Worm (Caenorhabditis elegans) whole organism, young adult: ENCODE data around the gene F36H5.8.

Experiments used
- B0035.1 ChIP-seq: sonication (generic microtip); optimal IDR thresholded peaks from 2 replicates; lab custom pipeline; 2016; ENCODE audit warnings: missing genetic modification characterization, mild to moderate bottlenecking, missing compliant biosample characterization, missing genotype, missing genetic modification reagents
- C17E4.6 ChIP-seq: fragments of 200-800 bp; sonication (Bioruptor generic); IDR thresholded peaks from 2 replicates; pipeline ENCODE4 v1.3.6; 2022; ENCODE audit warnings: missing genetic modification reagents, missing genetic modification characterization, missing compliant biosample characterization
- F22D6.2 ChIP-seq: sonication (generic microtip); optimal IDR thresholded peaks from 2 replicates; lab custom pipeline; 2016; ENCODE audit warnings: mild to moderate bottlenecking, missing genetic modification characterization, missing compliant biosample characterization
- F23B12.7 ChIP-seq: sonication (generic microtip); optimal IDR thresholded peaks from 2 replicates; lab custom pipeline; 2017; ENCODE audit warnings: missing genetic modification characterization, mild to moderate bottlenecking, missing compliant biosample characterization, antibody characterized with exemption, moderate library complexity; ENCODE audit not compliant: insufficient read depth
- F33H1.4 ChIP-seq: fragments of 200-800 bp; sonication (Bioruptor generic); IDR thresholded peaks from 2 replicates; pipeline ENCODE4 v1.3.6; 2022; ENCODE audit warnings: missing genetic modification reagents, missing genetic modification characterization, missing compliant biosample characterization
- K11D2.4 ChIP-seq: fragments of 200-800 bp; sonication (Bioruptor generic); IDR thresholded peaks from 2 replicates; pipeline ENCODE4 v1.3.6; 2022; ENCODE audit warnings: missing genetic modification reagents, missing genetic modification characterization, missing compliant biosample characterization
- Y53F4B.3 ChIP-seq: fragments of 200-800 bp; sonication (Bioruptor generic); IDR thresholded peaks from 2 replicates; pipeline ENCODE4 v1.3.6; 2022; ENCODE audit warnings: missing genetic modification reagents, missing genetic modification characterization, missing compliant biosample characterization
- aptf-2 ChIP-seq: fragments of 200-800 bp; sonication (Bioruptor generic); conservative IDR thresholded peaks from 2 replicates; pipeline ENCODE4 v1.3.6; 2022; ENCODE audit warnings: missing genetic modification reagents, missing genetic modification characterization, missing compliant biosample characterization
- atf-7 ChIP-seq: sonication (generic microtip); optimal IDR thresholded peaks from 2 replicates; lab custom pipeline; 2017; ENCODE audit warnings: mild to moderate bottlenecking, missing genetic modification characterization, missing compliant biosample characterization
- attf-3 ChIP-seq: fragments of 200-800 bp; sonication (Bioruptor generic); conservative IDR thresholded peaks from 2 replicates; pipeline ENCODE4 v1.3.6; 2022; ENCODE audit warnings: missing genetic modification reagents, missing genetic modification characterization, missing compliant biosample characterization
- bed-1 ChIP-seq: fragments of 200-800 bp; sonication (Bioruptor generic); IDR thresholded peaks from 2 replicates; pipeline ENCODE4 v1.3.6; 2022; ENCODE audit warnings: missing genetic modification reagents, missing genetic modification characterization, missing compliant biosample characterization
- ceh-100 ChIP-seq: fragments of 200-800 bp; sonication (Bioruptor generic); IDR thresholded peaks from 2 replicates; pipeline ENCODE4 v1.3.6; 2022; ENCODE audit warnings: missing genetic modification reagents, missing genetic modification characterization, missing compliant biosample characterization
- ceh-79 ChIP-seq: sonication (generic microtip); optimal IDR thresholded peaks from 2 replicates; lab custom pipeline; 2017; ENCODE audit warnings: mild to moderate bottlenecking, missing genetic modification characterization, missing compliant biosample characterization
- chd-7 ChIP-seq: sonication (generic microtip); optimal IDR thresholded peaks from 2 replicates; lab custom pipeline; 2016; ENCODE audit warnings: mild to moderate bottlenecking, missing genetic modification characterization, moderate library complexity, missing compliant biosample characterization
- die-1 ChIP-seq: sonication (generic microtip); optimal IDR thresholded peaks from 2 replicates; lab custom pipeline; 2016; ENCODE audit warnings: missing genotype, mild to moderate bottlenecking, missing genetic modification characterization, missing compliant biosample characterization
- ekl-4 ChIP-seq: fragments of 200-800 bp; sonication (Bioruptor generic); IDR thresholded peaks from 2 replicates; pipeline ENCODE4 v1.3.6; 2022; ENCODE audit warnings: missing genetic modification reagents, missing genetic modification characterization, missing compliant biosample characterization
- fkh-3 ChIP-seq: sonication (generic microtip); optimal IDR thresholded peaks from 2 replicates; lab custom pipeline; 2016; ENCODE audit warnings: mild to moderate bottlenecking, missing genetic modification characterization, missing compliant biosample characterization
- lag-1 ChIP-seq: fragments of 200-800 bp; sonication (Bioruptor generic); IDR thresholded peaks from 2 replicates; pipeline ENCODE4 v1.3.6; 2022; ENCODE audit warnings: missing genetic modification reagents, missing genetic modification characterization, missing compliant biosample characterization
- let-526 ChIP-seq: fragments of 200-800 bp; sonication (Bioruptor generic); IDR thresholded peaks from 2 replicates; pipeline ENCODE4 v1.3.6; 2022; ENCODE audit warnings: missing genetic modification reagents, missing genetic modification characterization, missing compliant biosample characterization
- let-607 ChIP-seq, 2 experiments: fragments of 200-800 bp in 1 of 2; sonication (Bioruptor generic) in 1 of 2; sonication (generic microtip) in 1 of 2; optimal IDR thresholded peaks; 2 replicates each; lab custom pipeline; 2016 to 2018; ENCODE audit warnings: mild to moderate bottlenecking in 2 of 2, missing compliant biosample characterization in 2 of 2, missing genetic modification characterization in 2 of 2, moderate library complexity in 2 of 2, missing genotype in 1 of 2
- lin-26 ChIP-seq: fragments of 200-800 bp; sonication (Bioruptor generic); IDR thresholded peaks from 2 replicates; pipeline ENCODE4 v1.3.6; 2022; ENCODE audit warnings: missing genetic modification reagents, missing genetic modification characterization, missing compliant biosample characterization
- lin-40 ChIP-seq: sonication (generic microtip); optimal IDR thresholded peaks from 2 replicates; lab custom pipeline; 2016; ENCODE audit warnings: missing genetic modification characterization, mild to moderate bottlenecking, missing compliant biosample characterization, missing genotype, missing genetic modification reagents
- madf-10 ChIP-seq: sonication (generic microtip); optimal IDR thresholded peaks from 2 replicates; lab custom pipeline; 2016; ENCODE audit warnings: mild to moderate bottlenecking, missing genetic modification characterization, missing compliant biosample characterization
- madf-8 ChIP-seq: fragments of 200-800 bp; sonication (Bioruptor generic); conservative IDR thresholded peaks from 2 replicates; pipeline ENCODE4 v1.3.6; 2022; ENCODE audit warnings: missing genetic modification reagents, missing genetic modification characterization, missing compliant biosample characterization
- mes-4 ChIP-seq: sonication (generic microtip); optimal IDR thresholded peaks from 2 replicates; lab custom pipeline; 2016; ENCODE audit warnings: missing genotype, missing genetic modification characterization, missing compliant biosample characterization
- nhr-80 ChIP-seq: sonication (generic microtip); optimal IDR thresholded peaks from 2 replicates; lab custom pipeline; 2016; ENCODE audit warnings: missing genetic modification characterization, missing compliant biosample characterization
- pha-4 ChIP-seq: fragments of 150-350 bp; sonication (generic microtip); optimal IDR thresholded peaks from 2 replicates; lab custom pipeline; 2014; ENCODE audit warnings: missing biosample characterization, missing genetic modification reagents, missing genetic modification characterization
- rcor-1 ChIP-seq: fragments of 200-800 bp; sonication (Bioruptor generic); IDR thresholded peaks from 2 replicates; pipeline ENCODE4 v1.3.6; 2022; ENCODE audit warnings: missing genetic modification reagents, missing genetic modification characterization, missing compliant biosample characterization
- rec-8 ChIP-seq, 2 experiments: sonication (generic microtip); optimal IDR thresholded peaks; 2 replicates each; lab custom pipeline; 2016; ENCODE audit warnings: mild to moderate bottlenecking in 2 of 2, missing genetic modification characterization in 2 of 2, missing genetic modification reagents in 2 of 2, missing genotype in 2 of 2, missing biosample characterization in 1 of 2, missing compliant biosample characterization in 1 of 2, moderate library complexity in 1 of 2
- snpc-1.1 ChIP-seq: sonication (generic microtip); optimal IDR thresholded peaks from 2 replicates; lab custom pipeline; 2017; ENCODE audit warnings: missing genetic modification characterization, mild to moderate bottlenecking, missing compliant biosample characterization, antibody characterized with exemption, moderate library complexity, missing genotype, missing genetic modification reagents; ENCODE audit not compliant: insufficient read depth
- snpc-1.3 ChIP-seq: sonication (generic microtip); optimal IDR thresholded peaks from 2 replicates; lab custom pipeline; 2017; ENCODE audit warnings: missing genetic modification characterization, mild to moderate bottlenecking, missing compliant biosample characterization, antibody characterized with exemption, moderate library complexity, missing genotype, missing genetic modification reagents; ENCODE audit not compliant: insufficient read depth
- snpc-3.4 ChIP-seq: sonication (generic microtip); optimal IDR thresholded peaks from 2 replicates; lab custom pipeline; 2017; ENCODE audit warnings: missing genetic modification characterization, mild to moderate bottlenecking, missing compliant biosample characterization, antibody characterized with exemption, moderate library complexity, missing genotype, missing genetic modification reagents
- snpc-4 ChIP-seq, 5 experiments: fragments of 150-350 bp in 1 of 5; sonication (generic microtip) in 4 of 5; optimal IDR thresholded peaks; 2 replicates each; lab custom pipeline; 2014 to 2018; ENCODE audit warnings: missing genetic modification characterization in 5 of 5, missing biosample characterization in 3 of 5, antibody characterized with exemption in 2 of 5, mild to moderate bottlenecking in 2 of 5, missing compliant biosample characterization in 2 of 5, missing genotype in 2 of 5, moderate library complexity in 2 of 5, missing genetic modification reagents in 1 of 5
- sptf-2 ChIP-seq: fragments of 200-800 bp; sonication (Bioruptor generic); optimal IDR thresholded peaks from 2 replicates; lab custom pipeline; 2018; ENCODE audit warnings: mild to moderate bottlenecking, missing genetic modification characterization, missing compliant biosample characterization
- tlf-1 ChIP-seq: fragments of 200-800 bp; sonication (Bioruptor generic); optimal IDR thresholded peaks from 2 replicates; lab custom pipeline; 2018; ENCODE audit warnings: mild to moderate bottlenecking, missing genetic modification characterization, missing compliant biosample characterization
- unc-130 ChIP-seq: sonication (generic microtip); optimal IDR thresholded peaks from 2 replicates; lab custom pipeline; 2016; ENCODE audit warnings: missing genetic modification reagents, missing genetic modification characterization, missing compliant biosample characterization

F36H5.8 gene

DNA sequence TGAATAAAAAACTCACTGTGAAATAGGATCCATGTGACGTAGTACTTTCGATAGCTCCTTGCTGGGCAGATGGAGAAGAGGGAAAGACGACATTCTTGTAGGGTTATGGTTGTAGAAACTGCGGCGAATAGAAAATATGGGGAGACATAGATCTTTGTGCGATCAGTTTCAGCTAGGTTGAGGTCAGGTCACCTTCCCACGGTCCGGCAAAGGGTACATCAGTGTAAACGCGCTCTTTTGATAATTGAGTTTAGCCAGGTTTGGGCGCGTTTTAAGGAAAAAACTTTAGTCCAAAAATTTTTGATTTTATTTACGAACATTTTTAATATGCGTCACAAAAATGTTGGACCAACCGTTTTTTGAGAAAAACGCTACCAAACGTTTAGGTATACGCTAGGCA lies 5.6 kb upstream of the F36H5.8 start, which contains the start of gene F36H5.17 (continued):
- TF ChIP-seq K11D2.4 (no peak), pha-4 (tag; lab: Kevin White, UChicago) (no peak), ekl-4 (GFP tag; lab: Robert Waterston, UW) (no peak), ceh-79 (tag; lab: Kevin White, UChicago) (no peak), bed-1 (no peak)

- TF ChIP-seq snpc-1.1 (tag; lab: Kevin White, UChicago), result no peak
- TF ChIP-seq rec-8 (tag; optimal IDR thresholded peaks at IDR 0.05; lab: Kevin White, UChicago), result no peak
- no peak for TF ChIP-seq atf-7 (tag; lab: Kevin White, UChicago)
- TF ChIP-seq tlf-1 (GFP tag; lab: Kevin White, UChicago), result no peak
- TF ChIP-seq snpc-1.3 (tag; lab: Kevin White, UChicago), result no peak
- no peak for TF ChIP-seq unc-130 (GFP tag; lab: Kevin White, UChicago)
- no peak for TF ChIP-seq C17E4.6 (GFP tag; lab: Robert Waterston, UW)
- no peak for TF ChIP-seq madf-10
- no peak for TF ChIP-seq F33H1.4
- no peak for TF ChIP-seq mes-4 (tag; lab: Kevin White, UChicago)
- TF ChIP-seq sptf-2 (GFP tag; lab: Kevin White, UChicago), result no peak
- no peak for TF ChIP-seq Y53F4B.3 (GFP tag; lab: Robert Waterston, UW)
- TF ChIP-seq, all 124 proteins: peak for 0
Measured at ce11 chrII:1752990-1753389, 2.5 kb upstream of the F36H5.8 start, which contains the start of gene F36H5.9. Gene F36H5.9 (minus strand): TSS chrII:1753090.

DNA sequence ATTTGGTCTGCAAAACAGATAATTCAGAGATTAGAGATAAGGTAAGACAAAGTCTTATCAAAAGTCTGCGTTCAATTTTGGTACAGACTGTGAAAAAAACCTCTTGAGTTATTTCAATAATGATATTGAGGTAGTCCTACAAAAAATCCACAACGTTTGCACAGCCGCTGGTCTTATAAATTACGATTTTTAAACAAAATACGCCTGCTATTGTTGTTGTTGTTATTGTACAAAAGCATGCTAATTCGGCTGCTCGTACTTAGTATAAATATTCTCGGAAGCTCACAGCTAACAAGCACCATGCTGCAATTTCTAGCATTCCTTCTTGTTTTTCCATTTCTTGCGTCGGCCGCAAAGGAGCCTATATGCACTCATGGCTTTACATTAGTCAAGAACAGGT lies 6.3 kb downstream of the F36H5.8 start, which contains the start of gene clec-19:
clec-19 (plus strand) TSS at position 301 of the 400 bp plus-strand sequence.
- TF ChIP-seq B0035.1, result no peak
- TF ChIP-seq lin-26 (GFP tag; lab: Robert Waterston, UW), result no peak
- no peak for TF ChIP-seq aptf-2 (GFP tag; lab: Robert Waterston, UW)
- TF ChIP-seq chd-7, result no peak
- TF ChIP-seq nhr-80 (tag; lab: Kevin White, UChicago), result no peak
- no peak for TF ChIP-seq lag-1
- no peak for TF ChIP-seq fkh-3 (tag; lab: Kevin White, UChicago)
- TF ChIP-seq, all 124 proteins: peak for 0

DNA sequence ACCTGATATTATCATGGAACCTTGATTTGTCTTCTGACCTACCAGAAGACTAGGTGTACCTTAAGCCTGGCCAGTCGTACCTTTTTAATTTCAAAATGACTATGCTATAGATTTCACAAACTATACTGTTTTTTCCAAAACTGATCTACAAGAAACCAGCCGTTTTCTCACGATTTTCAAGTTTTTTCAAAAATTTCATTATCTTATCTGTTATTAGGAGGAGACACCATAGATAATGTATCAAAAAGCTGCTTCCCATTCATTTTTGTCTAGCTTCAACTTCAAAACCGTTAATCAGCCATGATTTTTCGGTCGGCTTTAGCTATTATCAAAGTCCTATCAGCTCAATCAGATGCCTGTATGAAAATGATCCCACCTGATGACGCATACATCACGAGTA lies 8.0 kb downstream of the F36H5.8 start, which contains the start of gene F36H5.12:
F36H5.12 (plus strand) TSS at position 301 of the 400 bp plus-strand sequence.
- TF ChIP-seq pha-4 (tag; lab: Kevin White, UChicago) (no peak), madf-8 (GFP tag; lab: Robert Waterston, UW) (no peak), rcor-1 (GFP tag; lab: Robert Waterston, UW) (no peak), F22D6.2 (no peak), let-526 (no peak), mes-4 (tag; lab: Kevin White, UChicago) (no peak), die-1 (tag; lab: Kevin White, UChicago) (no peak), atf-7 (tag; lab: Kevin White, UChicago) (no peak)

ce11 chrII:1741248-1741647 lies 9.2 kb downstream of the F36H5.8 start, which contains the start of gene K07G6.1:
Gene K07G6.1 (plus strand): TSS chrII:1741548.
- no peak for TF ChIP-seq let-607 (tag; optimal IDR thresholded peaks at IDR 0.05; lab: Kevin White, UChicago)
- no peak for TF ChIP-seq attf-3 (GFP tag; lab: Robert Waterston, UW)
- TF ChIP-seq atf-7 (tag; lab: Kevin White, UChicago), result no peak
- TF ChIP-seq rec-8 (tag; optimal IDR thresholded peaks at IDR 0.05; lab: Kevin White, UChicago), result no peak
- TF ChIP-seq madf-8 (GFP tag; lab: Robert Waterston, UW), result no peak
- no peak for TF ChIP-seq F23B12.7 (tag; lab: Kevin White, UChicago)
- TF ChIP-seq snpc-3.4 (tag; lab: Kevin White, UChicago), result no peak
- TF ChIP-seq snpc-4 (GFP tag; optimal IDR thresholded peaks at IDR 0.05; lab: Kevin White, UChicago), result no peak
- TF ChIP-seq snpc-4 (tag; optimal IDR thresholded peaks at IDR 0.05; lab: Kevin White, UChicago), result no peak
- no peak for TF ChIP-seq lin-40
- no peak for TF ChIP-seq ceh-100 (GFP tag; lab: Robert Waterston, UW)
